Fruit fly (Drosophila melanogaster): ENCODE results near the gene Klp98A.

- TF ChIP-seq kay (GFP tag; ENCODE audit: borderline replicate concordance), result no peak
- TF ChIP-seq cic (GFP tag; optimal IDR thresholded peaks at IDR 0.05), result peak; percentile 31
- TF ChIP-seq CG7045 (GFP tag; optimal IDR thresholded peaks at IDR 0.05), result no peak
- peak; percentile 28 for TF ChIP-seq bab1 (GFP tag; optimal IDR thresholded peaks at IDR 0.05)
- no peak for TF ChIP-seq Crg-1 (GFP tag; optimal IDR thresholded peaks at IDR 0.05)
- TF ChIP-seq CG12768 (GFP tag; optimal IDR thresholded peaks at IDR 0.05), result no peak
- TF ChIP-seq Clk (GFP tag; optimal IDR thresholded peaks at IDR 0.05), result no peak
- no peak for TF ChIP-seq ovo (GFP tag; optimal IDR thresholded peaks at IDR 0.05)
- TF ChIP-seq CG7101 (tag; optimal IDR thresholded peaks at IDR 0.05), result no peak
- no peak for TF ChIP-seq Hr96 (GFP tag; optimal IDR thresholded peaks at IDR 0.05)
- TF ChIP-seq CG1620 (GFP tag; optimal IDR thresholded peaks at IDR 0.05), result peak; percentile 0
- TF ChIP-seq CG33017 (tag; optimal IDR thresholded peaks at IDR 0.05), result no peak
Measured at dm6 chr3R:27558660-27559319, at the start of gene Klp98A.

All from whole organism, adult.